Fruit fly (Drosophila melanogaster) whole organism, embryonic: ENCODE measurements around the gene RpL36.
A peak's percentile ranks its signal among the peaks of the same experiment; 100 is the strongest.

Experiments
- Antp ChIP-seq: fragments of 200-800 bp; sonication (Bioruptor generic); optimal IDR thresholded peaks from 3 replicates; lab custom pipeline; 2016; ENCODE audit warnings: missing biosample characterization, missing genetic modification characterization
- Awh ChIP-seq: fragments of 200-800 bp; sonication (Bioruptor generic); IDR thresholded peaks from 2 replicates; pipeline ENCODE4, ENCODE4 v1.3.6; 2022; ENCODE audit warnings: missing biosample characterization, missing genetic modification characterization
- BEAF-32 ChIP-seq: fragments of 200-800 bp; sonication (Bioruptor generic); optimal IDR thresholded peaks from 3 replicates; lab custom pipeline; 2017; ENCODE audit warnings: missing biosample characterization, missing genetic modification characterization, mild to moderate bottlenecking, moderate library complexity, missing genetic modification reagents
- CG10366 ChIP-seq: fragments of 200-800 bp; sonication (Bioruptor generic); IDR thresholded peaks from 2 replicates; pipeline ENCODE4 v1.3.6; 2022; ENCODE audit warnings: missing biosample characterization, missing genetic modification characterization
- CG10543 ChIP-seq: fragments of 200-800 bp; sonication (Bioruptor generic); optimal IDR thresholded peaks from 3 replicates; lab custom pipeline; 2017; ENCODE audit warnings: missing biosample characterization, mild to moderate bottlenecking, missing genetic modification characterization, moderate library complexity
- CG12391 ChIP-seq: fragments of 200-800 bp; sonication (Bioruptor generic); optimal IDR thresholded peaks from 3 replicates; lab custom pipeline; 2018; ENCODE audit warnings: missing biosample characterization, mild to moderate bottlenecking, missing genetic modification characterization, moderate library complexity
- CG13287 ChIP-seq: fragments of 200-800 bp; sonication (Bioruptor generic); IDR thresholded peaks from 2 replicates; pipeline ENCODE4 v1.3.6; 2022; ENCODE audit warnings: missing biosample characterization, missing genetic modification characterization; ENCODE audit not compliant: partially characterized antibody
- CG13894 ChIP-seq: fragments of 200-800 bp; sonication (Bioruptor generic); optimal IDR thresholded peaks from 3 replicates; lab custom pipeline; 2018; ENCODE audit warnings: missing biosample characterization, mild to moderate bottlenecking, missing genetic modification characterization, moderate library complexity
- CG14965 ChIP-seq: fragments of 200-800 bp; sonication (Bioruptor generic); optimal IDR thresholded peaks from 2 replicates; lab custom pipeline; 2016; ENCODE audit warnings: missing biosample characterization, missing genetic modification characterization, borderline replicate concordance
- CG15514 ChIP-seq: fragments of 200-800 bp; sonication (Bioruptor generic); optimal IDR thresholded peaks from 3 replicates; lab custom pipeline; 2017; ENCODE audit warnings: missing biosample characterization, missing genetic modification characterization, mild to moderate bottlenecking, moderate library complexity, missing genetic modification reagents
- CG1792 ChIP-seq: fragments of 200-800 bp; sonication (Bioruptor generic); optimal IDR thresholded peaks from 2 replicates; lab custom pipeline; 2016; ENCODE audit warnings: missing biosample characterization, missing genetic modification characterization
- CG1832 ChIP-seq: fragments of 200-800 bp; sonication (Bioruptor generic); optimal IDR thresholded peaks from 2 replicates; lab custom pipeline; 2017; ENCODE audit warnings: missing biosample characterization, mild to moderate bottlenecking, missing genetic modification characterization, inconsistent platforms
- CG18476 ChIP-seq: fragments of 200-800 bp; sonication (Bioruptor generic); optimal IDR thresholded peaks from 2 replicates; lab custom pipeline; 2016; ENCODE audit warnings: missing biosample characterization, mild to moderate bottlenecking, missing genetic modification characterization
- CG6272 ChIP-seq: fragments of 200-800 bp; sonication (Bioruptor generic); IDR thresholded peaks from 2 replicates; pipeline ENCODE4 v1.3.6; 2022; ENCODE audit warnings: missing biosample characterization, missing genetic modification characterization
- CG7271 ChIP-seq: fragments of 200-800 bp; sonication (Bioruptor generic); optimal IDR thresholded peaks from 2 replicates; lab custom pipeline; 2018; ENCODE audit warnings: missing biosample characterization, mild to moderate bottlenecking, missing genetic modification characterization, moderate library complexity
- CG9437 ChIP-seq: fragments of 200-800 bp; sonication (Bioruptor generic); optimal IDR thresholded peaks from 2 replicates; lab custom pipeline; 2018; ENCODE audit warnings: missing biosample characterization, mild to moderate bottlenecking, missing genetic modification characterization
- CHES-1-like ChIP-seq: fragments of 200-800 bp; sonication (Bioruptor generic); optimal IDR thresholded peaks from 2 replicates; lab custom pipeline; 2016; ENCODE audit warnings: missing biosample characterization, missing genetic modification characterization
- Dbx ChIP-seq: fragments of 200-800 bp; sonication (Bioruptor generic); IDR thresholded peaks from 3 replicates; pipeline ENCODE4 v1.3.6; 2022; ENCODE audit warnings: missing biosample characterization, missing genetic modification characterization
- Deaf1 ChIP-seq: fragments of 200-800 bp; optimal IDR thresholded peaks from 3 replicates; lab custom pipeline; 2019; ENCODE audit warnings: missing biosample characterization, mild to moderate bottlenecking, missing genetic modification characterization, moderate library complexity
- Dll ChIP-seq: fragments of 200-800 bp; sonication (Bioruptor generic); IDR thresholded peaks from 4 replicates; pipeline ENCODE4 v1.3.6; 2022; ENCODE audit warnings: missing biosample characterization, missing genetic modification characterization; ENCODE audit not compliant: partially characterized antibody
- Dref ChIP-seq: fragments of 200-800 bp; sonication (Bioruptor generic); IDR thresholded peaks from 2 replicates; pipeline ENCODE4 v1.3.6; 2022; ENCODE audit warnings: missing biosample characterization, missing genetic modification characterization
- ERR ChIP-seq: fragments of 200-800 bp; sonication (Bioruptor generic); optimal IDR thresholded peaks from 2 replicates; lab custom pipeline; 2016; ENCODE audit warnings: missing biosample characterization, missing genetic modification characterization
- GATAe ChIP-seq: fragments of 200-800 bp; sonication (Bioruptor generic); conservative IDR thresholded peaks from 2 replicates; pipeline ENCODE4 v1.3.6; 2022; ENCODE audit warnings: missing biosample characterization, missing genetic modification characterization
- Gug ChIP-seq: fragments of 200-800 bp; sonication (Bioruptor generic); IDR thresholded peaks from 4 replicates; pipeline ENCODE4 v1.3.6; 2022; ENCODE audit warnings: missing biosample characterization, missing genetic modification characterization
- HLH4C ChIP-seq: fragments of 200-800 bp; sonication (Bioruptor generic); IDR thresholded peaks from 3 replicates; pipeline ENCODE4 v1.3.6; 2022; ENCODE audit warnings: missing biosample characterization, missing genetic modification characterization; ENCODE audit not compliant: partially characterized antibody
- MBD-R2 ChIP-seq: fragments of 200-800 bp; sonication (Bioruptor generic); IDR thresholded peaks from 2 replicates; pipeline ENCODE4 v1.3.6; 2022; ENCODE audit warnings: missing biosample characterization, missing genetic modification characterization
- MESR4 ChIP-seq: fragments of 200-800 bp; sonication (Bioruptor generic); optimal IDR thresholded peaks from 2 replicates; lab custom pipeline; 2018; ENCODE audit warnings: missing biosample characterization, mild to moderate bottlenecking, missing genetic modification characterization, moderate library complexity
- Med ChIP-seq: fragments of 200-800 bp; sonication (Bioruptor generic); peaks from one replicate; lab custom pipeline; 2016; ENCODE audit warnings: missing biosample characterization, missing genetic modification characterization, mild to moderate bottlenecking, inconsistent platforms, moderate library complexity
- Opbp ChIP-seq: fragments of 200-800 bp; sonication (Bioruptor generic); IDR thresholded peaks from 3 replicates; pipeline ENCODE4 v1.3.6; 2022; ENCODE audit warnings: missing biosample characterization, missing genetic modification characterization; ENCODE audit not compliant: partially characterized antibody
- Scr ChIP-seq: fragments of 200-800 bp; sonication (Bioruptor generic); IDR thresholded peaks from 2 replicates; pipeline ENCODE4 v1.3.6; 2022; ENCODE audit warnings: missing biosample characterization, missing genetic modification characterization; ENCODE audit not compliant: partially characterized antibody
- bab2 ChIP-seq: fragments of 200-800 bp; sonication (Bioruptor generic); optimal IDR thresholded peaks from 2 replicates; lab custom pipeline; 2016; ENCODE audit warnings: missing biosample characterization, missing genetic modification characterization
- cas ChIP-seq: fragments of 200-800 bp; sonication (Bioruptor generic); IDR thresholded peaks from 2 replicates; pipeline ENCODE4 v1.3.6; 2022; ENCODE audit warnings: missing biosample characterization, missing genetic modification characterization
- chif ChIP-seq, 2 experiments: fragments of 200-800 bp; sonication (Bioruptor generic); optimal IDR thresholded peaks; 3 replicates each; lab custom pipeline; 2016; ENCODE audit warnings: missing biosample characterization in 2 of 2, missing genetic modification characterization in 2 of 2
- chinmo ChIP-seq: fragments of 200-800 bp; sonication (Bioruptor generic); IDR thresholded peaks from 4 replicates; pipeline ENCODE4 v1.3.6; 2022; ENCODE audit warnings: missing biosample characterization, missing genetic modification characterization; ENCODE audit not compliant: partially characterized antibody
- crol ChIP-seq: fragments of 200-800 bp; sonication (Bioruptor generic); IDR thresholded peaks from 2 replicates; pipeline ENCODE4 v1.3.6; 2022; ENCODE audit warnings: missing biosample characterization, missing genetic modification characterization
- eyg ChIP-seq: fragments of 200-800 bp; sonication (Bioruptor generic); optimal IDR thresholded peaks from 3 replicates; lab custom pipeline; 2016; ENCODE audit warnings: missing biosample characterization, missing genetic modification characterization
- ftz-f1 ChIP-seq: fragments of 200-800 bp; sonication (Bioruptor generic); optimal IDR thresholded peaks from 2 replicates; lab custom pipeline; 2016; ENCODE audit warnings: missing biosample characterization, missing genetic modification characterization
- gfzf ChIP-seq: fragments of 200-800 bp; sonication (Bioruptor generic); optimal IDR thresholded peaks from 2 replicates; lab custom pipeline; 2016; ENCODE audit warnings: missing biosample characterization, mild to moderate bottlenecking, missing genetic modification characterization, moderate library complexity
- hth ChIP-seq: fragments of >200 bp; optimal IDR thresholded peaks from 2 replicates; lab custom pipeline; 2017; ENCODE audit warnings: inconsistent platforms
- lbe ChIP-seq: fragments of 200-800 bp; sonication (Bioruptor generic); optimal IDR thresholded peaks from 2 replicates; lab custom pipeline; 2016; ENCODE audit warnings: missing biosample characterization, mild to moderate bottlenecking, missing genetic modification characterization
- pzg ChIP-seq: fragments of 200-800 bp; sonication (Bioruptor generic); optimal IDR thresholded peaks from 3 replicates; lab custom pipeline; 2018; ENCODE audit warnings: missing biosample characterization, mild to moderate bottlenecking, missing genetic modification characterization, moderate library complexity
- sima ChIP-seq: fragments of 200-800 bp; sonication (Bioruptor generic); optimal IDR thresholded peaks from 2 replicates; lab custom pipeline; 2016; ENCODE audit warnings: missing biosample characterization, missing genetic modification characterization
- sna ChIP-seq: fragments of 200-800 bp; sonication (Bioruptor generic); IDR thresholded peaks from 2 replicates; pipeline ENCODE4 v1.3.6; 2022; ENCODE audit warnings: missing biosample characterization, missing genetic modification characterization; ENCODE audit not compliant: partially characterized antibody
- unc-4 ChIP-seq: fragments of 200-800 bp; sonication (Bioruptor generic); IDR thresholded peaks from 2 replicates; pipeline ENCODE4 v1.3.6; 2022; ENCODE audit warnings: missing biosample characterization, missing genetic modification characterization; ENCODE audit not compliant: partially characterized antibody
- vnd ChIP-seq: fragments of 200-800 bp; sonication (Bioruptor generic); IDR thresholded peaks from 3 replicates; pipeline ENCODE4 v1.3.6; 2022; ENCODE audit warnings: missing biosample characterization, missing genetic modification characterization; ENCODE audit not compliant: partially characterized antibody
- z ChIP-seq: fragments of 200-800 bp; sonication (Bioruptor generic); IDR thresholded peaks from 3 replicates; pipeline ENCODE4 v1.3.6; 2022; ENCODE audit warnings: missing biosample characterization, missing genetic modification characterization
- zf30C ChIP-seq: fragments of 200-800 bp; sonication (Bioruptor generic); optimal IDR thresholded peaks from 3 replicates; lab custom pipeline; 2018; ENCODE audit warnings: missing biosample characterization, mild to moderate bottlenecking, missing genetic modification characterization

RpL36 gene

dm6 chrX:625157-625627, 4.1 kb downstream of the RpL36 start, which contains the start of the genes CG13364 and Hinfp (continued):
- no peak for TF ChIP-seq CG14965
- TF ChIP-seq CG1792 (GFP tag; lab: Kevin White, UChicago), result no peak
- TF ChIP-seq lbe (GFP tag; lab: Kevin White, UChicago), result peak; percentile 19
- TF ChIP-seq CG6272, result no peak
- no peak for TF ChIP-seq bab2 (GFP tag; lab: Kevin White, UChicago)
- TF ChIP-seq Med (GFP tag; lab: Kevin White, UChicago), result peak; percentile 33
- TF ChIP-seq sna, result peak; percentile 69
- TF ChIP-seq CG9437, result no peak
- TF ChIP-seq ERR (GFP tag; lab: Kevin White, UChicago), result no peak
- TF ChIP-seq CG12391 (tag; lab: Kevin White, UChicago), result peak; percentile 39
- no peak for TF ChIP-seq cas (GFP tag; lab: Robert Waterston, UW)
- TF ChIP-seq CG10543 (GFP tag; lab: Kevin White, UChicago), result no peak
- TF ChIP-seq CG10366 (GFP tag; lab: Robert Waterston, UW), result no peak
- TF ChIP-seq Dbx (GFP tag; lab: Robert Waterston, UW), result no peak
- no peak for TF ChIP-seq z (GFP tag; lab: Robert Waterston, UW)
- TF ChIP-seq zf30C (GFP tag; lab: Kevin White, UChicago), result no peak
- no peak for TF ChIP-seq CHES-1-like (GFP tag; lab: Kevin White, UChicago)
- TF ChIP-seq chinmo (GFP tag; lab: Robert Waterston, UW), result peak; percentile 80; the same call in 1 of the 4 replicates

DNA sequence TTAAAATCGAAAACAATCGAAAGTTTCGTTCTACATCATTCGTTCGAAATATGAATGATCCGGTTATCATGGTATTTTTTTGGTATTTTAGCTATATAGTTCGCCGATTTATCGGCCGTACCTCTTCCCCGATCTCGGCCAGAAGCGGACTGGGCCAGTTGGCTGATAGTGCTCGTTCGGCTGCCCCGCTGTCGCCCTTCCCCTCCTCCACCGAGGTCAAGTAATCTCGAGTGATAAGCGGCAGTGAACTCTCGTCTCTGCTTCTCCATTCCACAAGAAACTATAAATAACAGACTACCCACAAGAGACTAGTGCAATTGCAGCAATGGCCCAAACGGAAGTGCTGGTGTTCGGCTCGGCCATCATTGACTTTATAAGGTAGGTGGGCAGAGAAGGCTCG, 5.9 kb downstream of the RpL36 start, which contains the start of gene CG13369:
Gene CG13369, plus strand, starts transcription at position 112 of the 400 bp plus-strand sequence.
- TF ChIP-seq Antp (GFP tag; lab: Kevin White, UChicago) (no peak), Gug (GFP tag; lab: Robert Waterston, UW) (no peak), sima (no peak), Dref (GFP tag; lab: Robert Waterston, UW) (peak; percentile 43), CG7271 (tag; lab: Kevin White, UChicago) (no peak), Dll (GFP tag; lab: Robert Waterston, UW) (0 out of 4 replicates have a peak, but pooled peaks have one; percentile 25), MBD-R2 (GFP tag; lab: Robert Waterston, UW) (peak; percentile 36), hth (no peak), GATAe (peak; percentile 68), CG13894 (peak; percentile 0), CG13287 (peak; percentile 22; the same call in 1 of the 2 replicates), HLH4C (GFP tag; lab: Robert Waterston, UW) (0 out of 3 replicates have a peak, but pooled peaks have one; percentile 26), unc-4 (GFP tag; lab: Robert Waterston, UW) (0 out of 2 replicates have a peak, but pooled peaks have one; percentile 21), Deaf1 (tag; lab: Kevin White, UChicago) (peak; percentile 20), chif (GFP tag; optimal IDR thresholded peaks at IDR 0.05; lab: Kevin White, UChicago) (no peak), MESR4 (GFP tag; lab: Kevin White, UChicago) (peak; percentile 34), ftz-f1 (peak; percentile 78), gfzf (GFP tag; lab: Kevin White, UChicago) (peak; percentile 4), Awh (GFP tag; lab: Robert Waterston, UW) (no peak), CG18476 (GFP tag; lab: Kevin White, UChicago) (no peak), CG15514 (peak; percentile 32), BEAF-32 (peak; percentile 19), crol (GFP tag; lab: Robert Waterston, UW) (peak; percentile 78), CG1832 (no peak), eyg (GFP tag; lab: Kevin White, UChicago) (no peak), Scr (GFP tag; lab: Robert Waterston, UW) (peak; percentile 46), Opbp (GFP tag; lab: Robert Waterston, UW) (0 out of 3 replicates have a peak, but pooled peaks have one; percentile 44), vnd (peak; percentile 35; the same call in 1 of the 3 replicates), pzg (GFP tag; lab: Kevin White, UChicago) (peak; percentile 17)
